Fruit fly (Drosophila melanogaster) whole organism: ENCODE measurements around the gene CG13725.

Source experiments
- CG8478 ChIP-seq: fragments of >200 bp; optimal IDR thresholded peaks from 2 replicates; lab custom pipeline; 2018; ENCODE audit warnings: inconsistent platforms
- Dll ChIP-seq: fragments of >200 bp; optimal IDR thresholded peaks from 2 replicates; lab custom pipeline; 2017
- EcR ChIP-seq, 2 experiments: fragments of >200 bp; optimal IDR thresholded peaks; 2 replicates each; lab custom pipeline; 2017; ENCODE audit warnings: missing biosample characterization in 2 of 2, missing genetic modification characterization in 2 of 2, missing genetic modification reagents in 2 of 2
- pan ChIP-seq: fragments of >200 bp; optimal IDR thresholded peaks from 2 replicates; lab custom pipeline; 2017
- psq ChIP-seq: fragments of >200 bp; optimal IDR thresholded peaks from 2 replicates; lab custom pipeline; 2017
- usp ChIP-seq: fragments of >200 bp; optimal IDR thresholded peaks from 2 replicates; lab custom pipeline; 2017; ENCODE audit warnings: missing biosample characterization, missing genetic modification characterization, mixed read lengths

CG13725 gene

dm6 chr3L:17344596-17344995 lies 19.3 kb upstream of the CG13725 start, which contains the start of gene brv2:
Gene brv2, minus strand, starts transcription at chr3L:17344696.
- TF ChIP-seq pan (lab: Kevin White, UChicago) (no peak), psq (lab: Kevin White, UChicago) (no peak), usp (GFP tag; lab: Kevin White, UChicago) (no peak), EcR (GFP tag; optimal IDR thresholded peaks at IDR 0.05; lab: Kevin White, UChicago) (no peak), Dll (lab: Kevin White, UChicago) (no peak), CG8478 (no peak)

dm6 chr3L:17341216-17341615 lies 15.9 kb upstream of the CG13725 start, which contains the start of gene CG13727:
Gene CG13727, minus strand, starts transcription at chr3L:17341316.
- TF ChIP-seq EcR (GFP tag; optimal IDR thresholded peaks at IDR 0.05; lab: Kevin White, UChicago), result no peak
- TF ChIP-seq pan (lab: Kevin White, UChicago), result no peak
- TF ChIP-seq psq (lab: Kevin White, UChicago), result no peak
- TF ChIP-seq usp (GFP tag; lab: Kevin White, UChicago), result no peak
- no peak for TF ChIP-seq Dll (lab: Kevin White, UChicago)
- TF ChIP-seq CG8478, result no peak

- no peak for TF ChIP-seq pan (lab: Kevin White, UChicago)
- no peak for TF ChIP-seq EcR (GFP tag; optimal IDR thresholded peaks at IDR 0.05; lab: Kevin White, UChicago)
- TF ChIP-seq psq (lab: Kevin White, UChicago), result no peak
- no peak for TF ChIP-seq CG8478
- no peak for TF ChIP-seq Dll (lab: Kevin White, UChicago)
- TF ChIP-seq usp (GFP tag; lab: Kevin White, UChicago), result no peak
These were observed 14.4 kb upstream of the CG13725 start for dm6 chr3L:17339756-17340155.

dm6 chr3L:17339122-17339521 lies 13.8 kb upstream of the CG13725 start, which contains the start of gene CG6479:
Gene CG6479, minus strand, starts transcription at chr3L:17339262.
- TF ChIP-seq psq (lab: Kevin White, UChicago) (no peak), pan (lab: Kevin White, UChicago) (no peak), EcR (GFP tag; optimal IDR thresholded peaks at IDR 0.05; lab: Kevin White, UChicago) (no peak), usp (GFP tag; lab: Kevin White, UChicago) (no peak), CG8478 (no peak), Dll (lab: Kevin White, UChicago) (no peak)

- no peak for TF ChIP-seq usp (GFP tag; lab: Kevin White, UChicago)
These were observed 3.8 kb upstream of the CG13725 start, which contains the start of gene Or74a for dm6 chr3L:17329069-17329468. Gene Or74a, minus strand, starts transcription at chr3L:17329169.

dm6 chr3L:17322541-17322940 lies 2.8 kb downstream of the CG13725 start, which contains the start of gene CG13724:
Gene CG13724, plus strand, starts transcription at chr3L:17322841.
- TF ChIP-seq Dll (lab: Kevin White, UChicago) (no peak), EcR (GFP tag; optimal IDR thresholded peaks at IDR 0.05; lab: Kevin White, UChicago) (no peak), usp (GFP tag; lab: Kevin White, UChicago) (no peak), psq (lab: Kevin White, UChicago) (no peak)

- no peak for TF ChIP-seq CG8478
- no peak for TF ChIP-seq Dll (lab: Kevin White, UChicago)
- TF ChIP-seq EcR (GFP tag; optimal IDR thresholded peaks at IDR 0.05; lab: Kevin White, UChicago), result no peak
- TF ChIP-seq psq (lab: Kevin White, UChicago), result no peak
- no peak for TF ChIP-seq pan (lab: Kevin White, UChicago)
- no peak for TF ChIP-seq usp (GFP tag; lab: Kevin White, UChicago)
These were observed 4.6 kb downstream of the CG13725 start, which contains the start of gene ND-24L for dm6 chr3L:17320711-17321110. Gene ND-24L, minus strand, starts transcription at chr3L:17320811.

- TF ChIP-seq Dll (lab: Kevin White, UChicago) (no peak), CG8478 (no peak), EcR (GFP tag; optimal IDR thresholded peaks at IDR 0.05; lab: Kevin White, UChicago) (no peak), pan (lab: Kevin White, UChicago) (no peak), usp (GFP tag; lab: Kevin White, UChicago) (no peak), psq (lab: Kevin White, UChicago) (no peak)
These were observed 9.1 kb downstream of the CG13725 start for dm6 chr3L:17316220-17316619.

dm6 chr3L:17310509-17310908 lies 14.8 kb downstream of the CG13725 start:
- TF ChIP-seq usp (GFP tag; lab: Kevin White, UChicago) (no peak), pan (lab: Kevin White, UChicago) (no peak), EcR (GFP tag; optimal IDR thresholded peaks at IDR 0.05; lab: Kevin White, UChicago) (no peak), CG8478 (no peak), psq (lab: Kevin White, UChicago) (no peak), Dll (lab: Kevin White, UChicago) (no peak)

- TF ChIP-seq psq (lab: Kevin White, UChicago), result no peak
- no peak for TF ChIP-seq pan (lab: Kevin White, UChicago)
- TF ChIP-seq usp (GFP tag; lab: Kevin White, UChicago), result no peak
- TF ChIP-seq CG8478, result no peak
These were observed 33.1 kb downstream of the CG13725 start for dm6 chr3L:17292205-17292604.
